Worm (Caenorhabditis elegans): ENCODE data around the gene Y62H9A.10.

- TF ChIP-seq mep-1 (tag; optimal IDR thresholded peaks at IDR 0.05), result no peak
- no peak for TF ChIP-seq mab-5 (tag; optimal IDR thresholded peaks at IDR 0.05)
- TF ChIP-seq ces-1 (GFP tag; optimal IDR thresholded peaks at IDR 0.05), result no peak
- no peak for TF ChIP-seq ztf-11 (tag; optimal IDR thresholded peaks at IDR 0.05)
- TF ChIP-seq lin-13 (tag; optimal IDR thresholded peaks at IDR 0.05), result no peak
- TF ChIP-seq nhr-237 (tag; optimal IDR thresholded peaks at IDR 0.05), result no peak
- TF ChIP-seq sptf-1 (tag; optimal IDR thresholded peaks at IDR 0.05), result no peak
These were observed 47.7 kb downstream of the Y62H9A.10 start, which contains the start of gene F54F7.8 for ce11 chrX:11854903-11855302.
